Worm (Caenorhabditis elegans): ENCODE measurements around the gene F57H12.6.

ce11 chrIV:8023861-8024260 lies 47.8 kb upstream of the F57H12.6 start:
- TF ChIP-seq grh-1 (GFP tag; IDR thresholded peaks at IDR 0.05), result no peak
- TF ChIP-seq snpc-4 (tag; optimal IDR thresholded peaks at IDR 0.05), result no peak
- TF ChIP-seq rnt-1 (tag; optimal IDR thresholded peaks at IDR 0.05), result no peak
- no peak for TF ChIP-seq ceh-82 (tag; optimal IDR thresholded peaks at IDR 0.05)
- TF ChIP-seq C04F5.9 (tag; optimal IDR thresholded peaks at IDR 0.05), result no peak
- no peak for TF ChIP-seq nhr-28 (tag; optimal IDR thresholded peaks at IDR 0.05)
- TF ChIP-seq ceh-90 (tag; optimal IDR thresholded peaks at IDR 0.05), result no peak
- no peak for TF ChIP-seq mep-1 (tag; optimal IDR thresholded peaks at IDR 0.05)
- TF ChIP-seq fkh-10 (GFP tag; optimal IDR thresholded peaks at IDR 0.05), result no peak
- no peak for TF ChIP-seq ces-1 (GFP tag; optimal IDR thresholded peaks at IDR 0.05)
- no peak for TF ChIP-seq sox-4 (tag; optimal IDR thresholded peaks at IDR 0.05)
- no peak for TF ChIP-seq lin-15B (tag; optimal IDR thresholded peaks at IDR 0.05)

Measured in whole organism, L1 larva.